Fruit fly (Drosophila melanogaster): Measurements from ENCODE around the gene CG13280.

- no peak for TF ChIP-seq Myc (optimal IDR thresholded peaks at IDR 0.05)
- no peak for TF ChIP-seq h (optimal IDR thresholded peaks at IDR 0.05)
- TF ChIP-seq ttk (optimal IDR thresholded peaks at IDR 0.05), result no peak
- no peak for TF ChIP-seq insv (optimal IDR thresholded peaks at IDR 0.05)
- TF ChIP-seq Sin3A (optimal IDR thresholded peaks at IDR 0.05), result no peak
These were observed 27.1 kb upstream of the CG13280 start for dm6 chr2L:16847948-16848347.
